Worm (Caenorhabditis elegans) whole organism, L4/young adult: ENCODE measurements around the gene pepm-1.

ENCODE experiments used
- dao-5 ChIP-seq: sonication (generic microtip); optimal IDR thresholded peaks from 2 replicates; lab custom pipeline; 2016; ENCODE audit warnings: missing genotype, missing genetic modification characterization, moderate library complexity, missing compliant biosample characterization
- him-1 ChIP-seq: sonication (generic microtip); optimal IDR thresholded peaks from 2 replicates; lab custom pipeline; 2016; ENCODE audit warnings: missing genotype, missing genetic modification reagents, missing genetic modification characterization, missing compliant biosample characterization

DNA sequence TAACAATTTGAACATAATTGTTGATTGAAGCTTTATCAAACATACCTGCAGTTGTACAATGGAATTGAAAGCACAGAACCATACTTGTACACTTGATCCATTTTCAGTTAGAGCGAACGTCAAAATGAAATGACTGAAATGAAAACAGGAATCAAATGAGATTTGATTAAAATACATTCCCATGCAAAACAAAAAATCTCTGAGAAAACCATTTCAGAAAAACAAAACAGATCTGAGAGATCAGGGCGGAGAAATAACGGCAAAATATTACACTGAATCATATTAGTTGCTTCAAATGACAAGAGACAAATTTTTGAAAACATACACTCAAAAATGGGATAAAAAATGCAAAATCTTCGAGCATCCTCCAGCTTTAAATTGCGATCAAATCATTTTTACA lies 49.1 kb upstream of the pepm-1 start, which contains the start of gene srt-33:
- TF ChIP-seq dao-5 (tag; lab: Kevin White, UChicago) (no peak), him-1 (tag; lab: Kevin White, UChicago) (no peak)
